Worm (Caenorhabditis elegans) whole organism, early embryonic: ENCODE measurements around the gene srlf-11.

Experiments
- F13C5.2 ChIP-seq: sonication (generic microtip); optimal IDR thresholded peaks from 2 replicates; lab custom pipeline; 2017; ENCODE audit warnings: mild to moderate bottlenecking, missing genetic modification characterization, inconsistent platforms, missing compliant biosample characterization
- aly-1 ChIP-seq: sonication (generic microtip); optimal IDR thresholded peaks from 2 replicates; lab custom pipeline; 2016; ENCODE audit warnings: missing genetic modification characterization, missing compliant biosample characterization
- ama-1 ChIP-seq: fragments of 150-350 bp; optimal IDR thresholded peaks from 2 replicates; lab custom pipeline; 2014
- ceh-36 ChIP-seq: sonication (generic microtip); optimal IDR thresholded peaks from 2 replicates; lab custom pipeline; 2016; ENCODE audit warnings: missing genetic modification characterization, inconsistent platforms, missing compliant biosample characterization
- hmbx-1 ChIP-seq: sonication (generic microtip); optimal IDR thresholded peaks from 2 replicates; lab custom pipeline; 2016; ENCODE audit warnings: mild to moderate bottlenecking, missing genetic modification characterization, missing compliant biosample characterization

DNA sequence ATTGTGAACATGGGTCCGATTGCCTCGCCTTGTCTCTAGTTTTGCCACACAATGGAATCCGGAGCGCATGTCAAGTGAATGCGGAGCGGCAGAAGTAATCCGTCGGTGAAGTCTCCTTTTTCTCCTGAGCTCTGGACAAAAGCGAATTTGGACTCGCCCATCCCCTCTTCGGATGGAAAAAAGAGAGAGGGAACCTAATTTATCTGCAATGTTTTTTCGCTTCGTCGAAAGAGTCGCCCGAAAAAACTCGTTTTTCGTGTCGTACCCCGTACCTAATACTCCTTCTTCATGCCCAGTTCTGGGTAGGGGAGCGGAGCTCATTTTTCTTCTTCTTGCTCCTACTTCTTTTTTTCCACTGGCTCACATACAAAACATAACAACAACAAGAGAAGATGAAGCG is 15.7 kb downstream of the srlf-11 start:
- TF ChIP-seq ceh-36 (tag; lab: Kevin White, UChicago) = no peak
- TF ChIP-seq F13C5.2 (tag; lab: Kevin White, UChicago) = no peak
- TF ChIP-seq hmbx-1 (tag; lab: Kevin White, UChicago) = no peak
- TF ChIP-seq aly-1 = no peak
- no peak for TF ChIP-seq ama-1
